Fruit fly (Drosophila melanogaster) whole organism, embryonic: ENCODE measurements around the gene Uck.

Experiments
- Abd-B ChIP-seq: fragments of 200-800 bp; sonication (Bioruptor generic); optimal IDR thresholded peaks from 2 replicates; lab custom pipeline; 2018; ENCODE audit warnings: missing biosample characterization, mild to moderate bottlenecking, missing genetic modification characterization, moderate library complexity
- Bgb ChIP-seq: fragments of 200-800 bp; sonication (Bioruptor generic); IDR thresholded peaks from 2 replicates; pipeline ENCODE4 v1.3.6; 2022; ENCODE audit warnings: missing biosample characterization, missing genetic modification characterization; ENCODE audit not compliant: partially characterized antibody
- CG10209 ChIP-seq: fragments of 200-800 bp; sonication (Bioruptor generic); optimal IDR thresholded peaks from 3 replicates; lab custom pipeline; 2017; ENCODE audit warnings: missing biosample characterization, mild to moderate bottlenecking, missing genetic modification characterization, missing genetic modification reagents
- CG10366 ChIP-seq: fragments of 200-800 bp; sonication (Bioruptor generic); IDR thresholded peaks from 2 replicates; pipeline ENCODE4 v1.3.6; 2022; ENCODE audit warnings: missing biosample characterization, missing genetic modification characterization
- CG16813 ChIP-seq: fragments of 200-800 bp; sonication (Bioruptor generic); IDR thresholded peaks from 3 replicates; pipeline ENCODE4 v1.3.6; 2022; ENCODE audit warnings: missing biosample characterization, missing genetic modification characterization; ENCODE audit not compliant: partially characterized antibody
- CG16815 ChIP-seq: fragments of 200-800 bp; sonication (Bioruptor generic); optimal IDR thresholded peaks from 3 replicates; lab custom pipeline; 2017; ENCODE audit warnings: missing biosample characterization, mild to moderate bottlenecking, missing genetic modification characterization
- CG17829 ChIP-seq: fragments of 200-800 bp; optimal IDR thresholded peaks from 2 replicates; lab custom pipeline; 2019; ENCODE audit warnings: missing biosample characterization, mild to moderate bottlenecking, missing genetic modification characterization, moderate library complexity
- CG18764 ChIP-seq: fragments of 200-800 bp; sonication (Bioruptor generic); optimal IDR thresholded peaks from 3 replicates; lab custom pipeline; 2016; ENCODE audit warnings: missing biosample characterization, missing genetic modification characterization
- CG30403 ChIP-seq: fragments of 200-800 bp; sonication (Bioruptor generic); optimal IDR thresholded peaks from 3 replicates; lab custom pipeline; 2016; ENCODE audit warnings: missing biosample characterization, missing genetic modification characterization
- CG3281 ChIP-seq: fragments of 200-800 bp; sonication (Bioruptor generic); optimal IDR thresholded peaks from 3 replicates; lab custom pipeline; 2017; ENCODE audit warnings: missing biosample characterization, mild to moderate bottlenecking, missing genetic modification characterization
- CG34224 ChIP-seq: fragments of 200-800 bp; sonication (Bioruptor generic); IDR thresholded peaks from 3 replicates; pipeline ENCODE4 v1.3.6; 2022; ENCODE audit warnings: missing biosample characterization, missing genetic modification characterization; ENCODE audit not compliant: partially characterized antibody
- CG34422 ChIP-seq: fragments of 200-800 bp; sonication (Bioruptor generic); IDR thresholded peaks from 3 replicates; pipeline ENCODE4 v1.3.6; 2022; ENCODE audit warnings: missing biosample characterization, missing genetic modification characterization
- CG4424 ChIP-seq: fragments of 200-800 bp; sonication (Bioruptor generic); optimal IDR thresholded peaks from 3 replicates; lab custom pipeline; 2016; ENCODE audit warnings: missing biosample characterization, missing genetic modification characterization
- CG4730 ChIP-seq: fragments of 200-800 bp; sonication (Bioruptor generic); IDR thresholded peaks from 2 replicates; pipeline ENCODE4 v1.3.6; 2022; ENCODE audit warnings: missing biosample characterization, missing genetic modification characterization
- CG6175 ChIP-seq: fragments of 200-800 bp; sonication (Bioruptor generic); IDR thresholded peaks from 3 replicates; pipeline ENCODE4 v1.3.6; 2022; ENCODE audit warnings: missing biosample characterization, missing genetic modification characterization
- CG6254 ChIP-seq: fragments of 200-800 bp; sonication (Bioruptor generic); optimal IDR thresholded peaks from 3 replicates; lab custom pipeline; 2017; ENCODE audit warnings: mild to moderate bottlenecking, missing biosample characterization, missing genetic modification reagents, missing genetic modification characterization
- CG6791 ChIP-seq: fragments of 200-800 bp; sonication (Bioruptor generic); IDR thresholded peaks from 3 replicates; pipeline ENCODE4 v1.3.6; 2022; ENCODE audit warnings: missing biosample characterization, missing genetic modification characterization; ENCODE audit not compliant: partially characterized antibody
- CG6854 ChIP-seq: fragments of 200-800 bp; sonication (Bioruptor generic); optimal IDR thresholded peaks from 3 replicates; lab custom pipeline; 2017; ENCODE audit warnings: missing biosample characterization, mild to moderate bottlenecking, missing genetic modification characterization
- CG7372 ChIP-seq: fragments of 200-800 bp; sonication (Bioruptor generic); IDR thresholded peaks from 2 replicates; pipeline ENCODE4 v1.3.6; 2022; ENCODE audit warnings: missing biosample characterization, missing genetic modification characterization
- CG7928 ChIP-seq: fragments of 200-800 bp; sonication (Bioruptor generic); optimal IDR thresholded peaks from 2 replicates; lab custom pipeline; 2017; ENCODE audit warnings: missing biosample characterization, mild to moderate bottlenecking, missing genetic modification characterization
- CG8290 ChIP-seq, 3 experiments: fragments of 200-800 bp; sonication (Bioruptor generic); optimal IDR thresholded peaks; 2 replicates each; lab custom pipeline; 2016 to 2019; ENCODE audit warnings: missing biosample characterization in 3 of 3, missing genetic modification characterization in 3 of 3, mild to moderate bottlenecking in 2 of 3, moderate library complexity in 1 of 3
- CG9876 ChIP-seq: fragments of 200-800 bp; sonication (Bioruptor generic); optimal IDR thresholded peaks from 2 replicates; lab custom pipeline; 2016; ENCODE audit warnings: missing biosample characterization, missing genetic modification characterization
- CoRest ChIP-seq: fragments of 200-800 bp; sonication (Bioruptor generic); optimal IDR thresholded peaks from 3 replicates; lab custom pipeline; 2018; ENCODE audit warnings: missing biosample characterization, mild to moderate bottlenecking, missing genetic modification characterization, moderate library complexity
- E2f2 ChIP-seq: fragments of 200-800 bp; sonication (Bioruptor generic); IDR thresholded peaks from 2 replicates; pipeline ENCODE4 v1.3.6; 2022; ENCODE audit warnings: missing biosample characterization, missing genetic modification characterization
- Gsc ChIP-seq: fragments of 200-800 bp; sonication (Bioruptor generic); IDR thresholded peaks from 2 replicates; pipeline ENCODE4 v1.3.6; 2022; ENCODE audit warnings: missing biosample characterization, missing genetic modification characterization
- Opbp ChIP-seq: fragments of 200-800 bp; sonication (Bioruptor generic); IDR thresholded peaks from 3 replicates; pipeline ENCODE4 v1.3.6; 2022; ENCODE audit warnings: missing biosample characterization, missing genetic modification characterization; ENCODE audit not compliant: partially characterized antibody
- Scr ChIP-seq: fragments of 200-800 bp; sonication (Bioruptor generic); IDR thresholded peaks from 2 replicates; pipeline ENCODE4 v1.3.6; 2022; ENCODE audit warnings: missing biosample characterization, missing genetic modification characterization; ENCODE audit not compliant: partially characterized antibody
- Xbp1 ChIP-seq: fragments of 200-800 bp; sonication (Bioruptor generic); optimal IDR thresholded peaks from 3 replicates; lab custom pipeline; 2016; ENCODE audit warnings: missing biosample characterization, mild to moderate bottlenecking, missing genetic modification characterization
- amos ChIP-seq: fragments of 200-800 bp; sonication (Bioruptor generic); IDR thresholded peaks from 2 replicates; pipeline ENCODE4 v1.3.6; 2022; ENCODE audit warnings: missing biosample characterization, missing genetic modification characterization; ENCODE audit not compliant: partially characterized antibody
- bbx ChIP-seq: fragments of 200-800 bp; sonication (Bioruptor generic); IDR thresholded peaks from 2 replicates; pipeline ENCODE4 v1.3.6; 2022; ENCODE audit warnings: missing biosample characterization, missing genetic modification characterization; ENCODE audit not compliant: partially characterized antibody
- bigmax ChIP-seq: fragments of 200-800 bp; sonication (Bioruptor generic); optimal IDR thresholded peaks from 2 replicates; lab custom pipeline; 2018; ENCODE audit warnings: missing biosample characterization, mild to moderate bottlenecking, missing genetic modification characterization
- cas ChIP-seq: fragments of 200-800 bp; sonication (Bioruptor generic); IDR thresholded peaks from 2 replicates; pipeline ENCODE4 v1.3.6; 2022; ENCODE audit warnings: missing biosample characterization, missing genetic modification characterization
- crc ChIP-seq: fragments of 200-800 bp; sonication (Bioruptor generic); optimal IDR thresholded peaks from 2 replicates; lab custom pipeline; 2016; ENCODE audit warnings: missing biosample characterization, missing genetic modification characterization
- cwo ChIP-seq: fragments of 200-800 bp; sonication (Bioruptor generic); optimal IDR thresholded peaks from 3 replicates; lab custom pipeline; 2017; ENCODE audit warnings: missing biosample characterization, missing genetic modification characterization, mild to moderate bottlenecking, moderate library complexity, missing genetic modification reagents
- da ChIP-seq: fragments of 200-800 bp; sonication (Bioruptor generic); optimal IDR thresholded peaks from 2 replicates; lab custom pipeline; 2016; ENCODE audit warnings: missing biosample characterization, missing genetic modification characterization
- dan ChIP-seq: fragments of 200-800 bp; sonication (Bioruptor generic); IDR thresholded peaks from 2 replicates; pipeline ENCODE4 v1.3.6; 2022; ENCODE audit warnings: missing biosample characterization, missing genetic modification characterization
- dysf ChIP-seq: fragments of 200-800 bp; sonication (Bioruptor generic); IDR thresholded peaks from 3 replicates; pipeline ENCODE4 v1.3.6; 2022; ENCODE audit warnings: missing biosample characterization, missing genetic modification characterization
- hbn ChIP-seq: fragments of 200-800 bp; sonication (Bioruptor generic); IDR thresholded peaks from 2 replicates; pipeline ENCODE4 v1.3.6; 2022; ENCODE audit warnings: missing biosample characterization, missing genetic modification characterization; ENCODE audit not compliant: partially characterized antibody
- inv ChIP-seq: fragments of 200-800 bp; sonication (Bioruptor generic); IDR thresholded peaks from 2 replicates; pipeline ENCODE4 v1.3.6; 2022; ENCODE audit warnings: missing biosample characterization, missing genetic modification characterization; ENCODE audit not compliant: partially characterized antibody
- lov ChIP-seq, 2 experiments: fragments of 200-800 bp in 1 of 2; fragments of >200 bp in 1 of 2; sonication (Bioruptor generic) in 1 of 2; IDR thresholded peaks in 1 of 2; optimal IDR thresholded peaks in 1 of 2; 2 replicates in 1 of 2; 3 replicates in 1 of 2; pipeline versions ENCODE4 v1.3.6 to Lab custom; 2017 to 2022; ENCODE audit warnings: missing biosample characterization in 1 of 2, missing genetic modification characterization in 1 of 2
- psq ChIP-seq: fragments of 200-800 bp; sonication (Bioruptor generic); optimal IDR thresholded peaks from 2 replicates; lab custom pipeline; 2017; ENCODE audit warnings: missing biosample characterization, missing genetic modification characterization
- sens ChIP-seq: fragments of 200-800 bp; sonication (Bioruptor generic); peaks from one replicate; lab custom pipeline; 2016; ENCODE audit warnings: missing biosample characterization, missing genetic modification characterization
- sna ChIP-seq: fragments of 200-800 bp; sonication (Bioruptor generic); IDR thresholded peaks from 2 replicates; pipeline ENCODE4 v1.3.6; 2022; ENCODE audit warnings: missing biosample characterization, missing genetic modification characterization; ENCODE audit not compliant: partially characterized antibody
- tll ChIP-seq, 2 experiments: fragments of 200-800 bp in 1 of 2; fragments of >200 bp in 1 of 2; sonication (Bioruptor generic) in 1 of 2; optimal IDR thresholded peaks; 2 replicates each; lab custom pipeline; 2017 to 2019; ENCODE audit warnings: missing biosample characterization in 2 of 2, missing genetic modification characterization in 2 of 2, mild to moderate bottlenecking in 1 of 2, moderate library complexity in 1 of 2
- tna ChIP-seq: fragments of 200-800 bp; sonication (Bioruptor generic); IDR thresholded peaks from 2 replicates; pipeline ENCODE4 v1.3.6; 2022; ENCODE audit warnings: missing biosample characterization, missing genetic modification characterization; ENCODE audit not compliant: partially characterized antibody
- unc-4 ChIP-seq: fragments of 200-800 bp; sonication (Bioruptor generic); IDR thresholded peaks from 2 replicates; pipeline ENCODE4 v1.3.6; 2022; ENCODE audit warnings: missing biosample characterization, missing genetic modification characterization; ENCODE audit not compliant: partially characterized antibody
- vnd ChIP-seq: fragments of 200-800 bp; sonication (Bioruptor generic); IDR thresholded peaks from 3 replicates; pipeline ENCODE4 v1.3.6; 2022; ENCODE audit warnings: missing biosample characterization, missing genetic modification characterization; ENCODE audit not compliant: partially characterized antibody
- zen2 ChIP-seq: fragments of 200-800 bp; sonication (Bioruptor generic); IDR thresholded peaks from 3 replicates; pipeline ENCODE4 v1.3.6; 2022; ENCODE audit warnings: missing biosample characterization, missing genetic modification characterization; ENCODE audit not compliant: partially characterized antibody

Uck gene

dm6 chr3R:24279291-24279690 is 10.7 kb upstream of the Uck start, which contains the start of gene shps (continued):
- no peak for TF ChIP-seq Gsc (GFP tag; lab: Robert Waterston, UW)
- TF ChIP-seq tll (GFP tag; optimal IDR thresholded peaks at IDR 0.05; lab: Kevin White, UChicago): no peak
- TF ChIP-seq CG17829: no peak
- peak; percentile 97 for TF ChIP-seq CG16813 (GFP tag; lab: Robert Waterston, UW)
- peak; percentile 45 for TF ChIP-seq CG8290 (GFP tag; optimal IDR thresholded peaks at IDR 0.05; lab: Kevin White, UChicago)
- TF ChIP-seq CG8290 (tag; optimal IDR thresholded peaks at IDR 0.05; lab: Kevin White, UChicago): peak in 1 of 2 experiments; percentile 61
- no peak for TF ChIP-seq cas (GFP tag; lab: Robert Waterston, UW)
- TF ChIP-seq cwo: no peak
- TF ChIP-seq CG9876 (GFP tag; lab: Kevin White, UChicago): no peak
- peak; percentile 90 for TF ChIP-seq Bgb (GFP tag; lab: Robert Waterston, UW)
- TF ChIP-seq sens (GFP tag; lab: Kevin White, UChicago): peak; percentile 48
- TF ChIP-seq CG3281 (GFP tag; lab: Kevin White, UChicago): no peak
- no peak for TF ChIP-seq da (GFP tag; lab: Kevin White, UChicago)
- no peak for TF ChIP-seq CG16815 (GFP tag; lab: Kevin White, UChicago)
- TF ChIP-seq CG4730 (GFP tag; lab: Robert Waterston, UW): no peak
- TF ChIP-seq sna: peak; percentile 75
- TF ChIP-seq Scr (GFP tag; lab: Robert Waterston, UW): peak; percentile 78
- TF ChIP-seq crc: no peak
- TF ChIP-seq unc-4 (GFP tag; lab: Robert Waterston, UW): peak; percentile 50; the same call in 1 of the 2 replicates
- peak; percentile 99 for TF ChIP-seq E2f2 (GFP tag; lab: Robert Waterston, UW)
- TF ChIP-seq hbn (GFP tag; lab: Robert Waterston, UW): peak; percentile 23; the same call in 1 of the 2 replicates
- no peak for TF ChIP-seq CG30403 (GFP tag; lab: Kevin White, UChicago)
- TF ChIP-seq CG6175 (GFP tag; lab: Robert Waterston, UW): 0 out of 3 replicates have a peak, but pooled peaks have one; percentile 14
- no peak for TF ChIP-seq CG6254 (GFP tag; lab: Kevin White, UChicago)
- TF ChIP-seq CG6854: peak; percentile 38
- 0 out of 3 replicates have a peak, but pooled peaks have one; percentile 19 for TF ChIP-seq CG34422
- TF ChIP-seq zen2 (GFP tag; lab: Robert Waterston, UW): peak; percentile 30; the same call in 1 of the 3 replicates
- TF ChIP-seq bigmax (GFP tag; lab: Kevin White, UChicago): no peak
- no peak for TF ChIP-seq CG18764 (GFP tag; lab: Kevin White, UChicago)
- peak; percentile 88 for TF ChIP-seq bbx (GFP tag; lab: Robert Waterston, UW)
- no peak for TF ChIP-seq Abd-B (GFP tag; lab: Kevin White, UChicago)
- TF ChIP-seq dysf: no peak
- no peak for TF ChIP-seq lov (optimal IDR thresholded peaks at IDR 0.05; lab: Kevin White, UChicago)
- 0 out of 3 replicates have a peak, but pooled peaks have one; percentile 36 for TF ChIP-seq lov (GFP tag; IDR thresholded peaks at IDR 0.05; lab: Robert Waterston, UW)
- peak; percentile 99 for TF ChIP-seq tna (GFP tag; lab: Robert Waterston, UW)
- TF ChIP-seq CG10366 (GFP tag; lab: Robert Waterston, UW): no peak
- no peak for TF ChIP-seq psq (GFP tag; lab: Kevin White, UChicago)
- TF ChIP-seq Opbp (GFP tag; lab: Robert Waterston, UW): peak; percentile 88
- TF ChIP-seq CG7928 (GFP tag; lab: Kevin White, UChicago): no peak
- TF ChIP-seq CG7372: no peak
- TF ChIP-seq Xbp1 (GFP tag; lab: Kevin White, UChicago): no peak
- TF ChIP-seq vnd (GFP tag; lab: Robert Waterston, UW): peak; percentile 82
- TF ChIP-seq CG10209 (GFP tag; lab: Kevin White, UChicago): no peak
- TF ChIP-seq CG6791 (GFP tag; lab: Robert Waterston, UW): peak; percentile 98
- TF ChIP-seq CG4424 (GFP tag; lab: Kevin White, UChicago): no peak
- peak; percentile 71 for TF ChIP-seq inv (GFP tag; lab: Robert Waterston, UW)
- TF ChIP-seq CG34224: peak; percentile 71
- TF ChIP-seq dan (GFP tag; lab: Robert Waterston, UW): no peak
- peak; percentile 75 for TF ChIP-seq amos (GFP tag; lab: Robert Waterston, UW)
- TF ChIP-seq CoRest (tag; lab: Kevin White, UChicago): no peak
